Worm (Caenorhabditis elegans) whole organism, late embryonic: Measurements from ENCODE around the gene C47G2.4.

ENCODE experiments used
- C08G9.2 ChIP-seq: sonication (generic microtip); optimal IDR thresholded peaks from 2 replicates; lab custom pipeline; 2016; ENCODE audit warnings: mild to moderate bottlenecking, missing genetic modification characterization, moderate library complexity, missing compliant biosample characterization
- C38D4.7 ChIP-seq: fragments of 200-800 bp; sonication (Bioruptor generic); optimal IDR thresholded peaks from 2 replicates; lab custom pipeline; 2018; ENCODE audit warnings: mild to moderate bottlenecking, missing genetic modification characterization, moderate library complexity, missing compliant biosample characterization
- K09A11.1 ChIP-seq: sonication (generic microtip); optimal IDR thresholded peaks from 2 replicates; lab custom pipeline; 2017; ENCODE audit warnings: antibody characterized with exemption, mild to moderate bottlenecking, missing genetic modification characterization, missing compliant biosample characterization; ENCODE audit not compliant: insufficient read depth
- Y22D7AL.16 ChIP-seq: sonication (generic microtip); optimal IDR thresholded peaks from 2 replicates; lab custom pipeline; 2016; ENCODE audit warnings: missing genetic modification characterization, missing compliant biosample characterization
- ama-1 ChIP-seq: fragments of 150-350 bp; optimal IDR thresholded peaks from 2 replicates; lab custom pipeline; 2014
- ceh-14 ChIP-seq: sonication (generic microtip); optimal IDR thresholded peaks from 2 replicates; lab custom pipeline; 2016; ENCODE audit warnings: missing genotype, missing genetic modification characterization, missing compliant biosample characterization
- ceh-22 ChIP-seq: sonication (generic microtip); optimal IDR thresholded peaks from 2 replicates; lab custom pipeline; 2017; ENCODE audit warnings: missing biosample characterization, missing genetic modification characterization
- ceh-30 ChIP-seq: fragments of 150-350 bp; optimal IDR thresholded peaks from 2 replicates; lab custom pipeline; 2014; ENCODE audit warnings: missing biosample characterization, missing genetic modification characterization
- ceh-31 ChIP-seq: sonication (generic microtip); optimal IDR thresholded peaks from 2 replicates; lab custom pipeline; 2016; ENCODE audit warnings: missing genetic modification characterization, missing compliant biosample characterization
- ceh-45 ChIP-seq: fragments of 200-800 bp; sonication (Bioruptor generic); IDR thresholded peaks from 2 replicates; pipeline ENCODE4 v1.3.6; 2022; ENCODE audit warnings: missing genetic modification reagents, missing genetic modification characterization, missing compliant biosample characterization
- ceh-6 ChIP-seq: fragments of 200-800 bp; sonication (Bioruptor generic); optimal IDR thresholded peaks from 2 replicates; lab custom pipeline; 2018; ENCODE audit warnings: mild to moderate bottlenecking, missing genetic modification characterization, missing compliant biosample characterization
- ceh-9 ChIP-seq: sonication (generic microtip); optimal IDR thresholded peaks from 2 replicates; lab custom pipeline; 2016; ENCODE audit warnings: mild to moderate bottlenecking, missing genetic modification characterization, inconsistent platforms, missing compliant biosample characterization
- che-1 ChIP-seq: sonication (generic microtip); optimal IDR thresholded peaks from 2 replicates; lab custom pipeline; 2016; ENCODE audit warnings: mild to moderate bottlenecking, missing genetic modification characterization, missing compliant biosample characterization
- elt-2 ChIP-seq: sonication (generic microtip); optimal IDR thresholded peaks from 2 replicates; lab custom pipeline; 2016; ENCODE audit warnings: missing genetic modification reagents, missing genetic modification characterization, missing compliant biosample characterization
- ets-4 ChIP-seq: sonication (generic microtip); optimal IDR thresholded peaks from 2 replicates; lab custom pipeline; 2016; ENCODE audit warnings: missing genetic modification characterization, missing compliant biosample characterization
- eyg-1 ChIP-seq: sonication (generic microtip); optimal IDR thresholded peaks from 2 replicates; lab custom pipeline; 2016; ENCODE audit warnings: missing genotype, missing genetic modification characterization, missing compliant biosample characterization
- fax-1 ChIP-seq: sonication (generic microtip); optimal IDR thresholded peaks from 2 replicates; lab custom pipeline; 2016; ENCODE audit warnings: missing genotype, missing genetic modification characterization, missing compliant biosample characterization
- fkh-10 ChIP-seq: fragments of 150-350 bp; optimal IDR thresholded peaks from 2 replicates; lab custom pipeline; 2014; ENCODE audit warnings: missing biosample characterization, missing genetic modification reagents, missing genetic modification characterization
- fkh-6 ChIP-seq: sonication (generic microtip); optimal IDR thresholded peaks from 2 replicates; lab custom pipeline; 2016; ENCODE audit warnings: missing genetic modification characterization, missing compliant biosample characterization
- gmeb-2 ChIP-seq: sonication (generic microtip); optimal IDR thresholded peaks from 2 replicates; lab custom pipeline; 2016; ENCODE audit warnings: missing genetic modification characterization, inconsistent platforms, missing compliant biosample characterization
- hlh-13 ChIP-seq: fragments of 200-800 bp; sonication (Bioruptor generic); optimal IDR thresholded peaks from 2 replicates; lab custom pipeline; 2018; ENCODE audit warnings: mild to moderate bottlenecking, missing genetic modification characterization, missing compliant biosample characterization
- hlh-15 ChIP-seq: sonication (generic microtip); optimal IDR thresholded peaks from 2 replicates; lab custom pipeline; 2016; ENCODE audit warnings: missing genetic modification characterization, missing compliant biosample characterization
- hlh-6 ChIP-seq: sonication (generic microtip); optimal IDR thresholded peaks from 2 replicates; lab custom pipeline; 2016; ENCODE audit warnings: missing genotype, missing genetic modification characterization, missing compliant biosample characterization
- lim-6 ChIP-seq: sonication (generic microtip); optimal IDR thresholded peaks from 2 replicates; lab custom pipeline; 2016; ENCODE audit warnings: missing genetic modification characterization, missing compliant biosample characterization
- lin-11 ChIP-seq: fragments of 200-800 bp; sonication (Bioruptor generic); optimal IDR thresholded peaks from 2 replicates; lab custom pipeline; 2018; ENCODE audit warnings: mild to moderate bottlenecking, missing genetic modification characterization, missing compliant biosample characterization
- nhr-232 ChIP-seq: sonication (generic microtip); optimal IDR thresholded peaks from 2 replicates; lab custom pipeline; 2016; ENCODE audit warnings: missing genetic modification characterization, missing compliant biosample characterization
- npax-4 ChIP-seq: sonication (generic microtip); optimal IDR thresholded peaks from 2 replicates; lab custom pipeline; 2016; ENCODE audit warnings: missing genetic modification characterization, missing compliant biosample characterization
- pat-9 ChIP-seq: fragments of 200-800 bp; sonication (Bioruptor generic); optimal IDR thresholded peaks from 2 replicates; lab custom pipeline; 2018; ENCODE audit warnings: mild to moderate bottlenecking, missing genetic modification characterization, moderate library complexity, missing compliant biosample characterization
- pha-2 ChIP-seq: sonication (generic microtip); optimal IDR thresholded peaks from 2 replicates; lab custom pipeline; 2017; ENCODE audit warnings: mild to moderate bottlenecking, missing genetic modification characterization, missing compliant biosample characterization
- rnt-1 ChIP-seq: sonication (generic microtip); optimal IDR thresholded peaks from 2 replicates; lab custom pipeline; 2016; ENCODE audit warnings: missing genetic modification characterization, missing compliant biosample characterization
- sox-2 ChIP-seq: fragments of 200-800 bp; sonication (Bioruptor generic); IDR thresholded peaks from 2 replicates; pipeline ENCODE4 v1.3.6; 2022; ENCODE audit warnings: missing genetic modification reagents, missing genetic modification characterization, missing compliant biosample characterization
- sox-4 ChIP-seq: sonication (generic microtip); optimal IDR thresholded peaks from 2 replicates; lab custom pipeline; 2017; ENCODE audit warnings: mild to moderate bottlenecking, missing genetic modification characterization, inconsistent platforms, missing compliant biosample characterization
- syd-9 ChIP-seq: sonication (generic microtip); optimal IDR thresholded peaks from 2 replicates; lab custom pipeline; 2016; ENCODE audit warnings: mild to moderate bottlenecking, missing genetic modification characterization, moderate library complexity, missing compliant biosample characterization
- tbx-2 ChIP-seq: sonication (generic microtip); optimal IDR thresholded peaks from 2 replicates; lab custom pipeline; 2016; ENCODE audit warnings: missing genetic modification characterization, missing compliant biosample characterization
- tbx-7 ChIP-seq: sonication (generic microtip); optimal IDR thresholded peaks from 2 replicates; lab custom pipeline; 2016; ENCODE audit warnings: missing genotype, missing genetic modification characterization, missing compliant biosample characterization
- ttx-3 ChIP-seq: sonication (generic microtip); optimal IDR thresholded peaks from 2 replicates; lab custom pipeline; 2016; ENCODE audit warnings: missing genetic modification reagents, missing genetic modification characterization, missing compliant biosample characterization
- unc-42 ChIP-seq: sonication (generic microtip); optimal IDR thresholded peaks from 2 replicates; lab custom pipeline; 2016; ENCODE audit warnings: missing genotype, missing genetic modification characterization, missing compliant biosample characterization
- unc-55 ChIP-seq: sonication (generic microtip); optimal IDR thresholded peaks from 2 replicates; lab custom pipeline; 2017; ENCODE audit warnings: missing biosample characterization, missing genetic modification reagents, missing genetic modification characterization
- unc-86 ChIP-seq: sonication (generic microtip); optimal IDR thresholded peaks from 2 replicates; lab custom pipeline; 2016; ENCODE audit warnings: missing genetic modification characterization, missing compliant biosample characterization

Gene C47G2.4

ce11 chrII:11302591-11302990 lies 9.2 kb upstream of the C47G2.4 start, which contains the start of gene samp-1:
Gene samp-1 (plus strand): TSS chrII:11302891.
- TF ChIP-seq lim-6, result no peak
- TF ChIP-seq rnt-1, result no peak
- TF ChIP-seq unc-55 (GFP tag; lab: Kevin White, UChicago), result no peak
- no peak for TF ChIP-seq Y22D7AL.16 (tag; lab: Kevin White, UChicago)
- no peak for TF ChIP-seq ceh-22 (tag; lab: Kevin White, UChicago)
- TF ChIP-seq sox-2 (GFP tag; lab: Robert Waterston, UW), result no peak
- no peak for TF ChIP-seq npax-4 (tag; lab: Kevin White, UChicago)
- no peak for TF ChIP-seq C08G9.2 (tag; lab: Kevin White, UChicago)
- TF ChIP-seq syd-9, result no peak
- TF ChIP-seq nhr-232, result no peak
- no peak for TF ChIP-seq ceh-14 (tag; lab: Kevin White, UChicago)
- no peak for TF ChIP-seq ets-4 (tag; lab: Kevin White, UChicago)
- no peak for TF ChIP-seq pha-2 (tag; lab: Kevin White, UChicago)
- TF ChIP-seq hlh-15 (tag; lab: Kevin White, UChicago), result no peak
- TF ChIP-seq eyg-1 (tag; lab: Kevin White, UChicago), result no peak
- no peak for TF ChIP-seq fkh-6 (tag; lab: Kevin White, UChicago)
- TF ChIP-seq K09A11.1 (tag; lab: Kevin White, UChicago), result no peak
- TF ChIP-seq unc-42 (tag; lab: Kevin White, UChicago), result no peak
- no peak for TF ChIP-seq C38D4.7 (GFP tag; lab: Kevin White, UChicago)
- TF ChIP-seq ceh-6 (GFP tag; lab: Kevin White, UChicago), result no peak
- TF ChIP-seq, all 69 proteins: peak for 0

- TF ChIP-seq sox-4 (tag; lab: Kevin White, UChicago), result no peak
- TF ChIP-seq lin-11, result no peak
- TF ChIP-seq hlh-6 (tag; lab: Kevin White, UChicago), result no peak
- no peak for TF ChIP-seq ceh-6 (GFP tag; lab: Kevin White, UChicago)
- no peak for TF ChIP-seq C38D4.7 (GFP tag; lab: Kevin White, UChicago)
- TF ChIP-seq ceh-31, result no peak
- no peak for TF ChIP-seq hlh-13 (GFP tag; lab: Kevin White, UChicago)
- TF ChIP-seq ama-1 (lab: Kevin White, UChicago), result no peak
- TF ChIP-seq ceh-9 (tag; lab: Kevin White, UChicago), result no peak
- TF ChIP-seq unc-86, result no peak
- no peak for TF ChIP-seq rnt-1
- TF ChIP-seq ttx-3 (tag; lab: Kevin White, UChicago), result no peak
Measured at ce11 chrII:11301059-11301458, 7.7 kb upstream of the C47G2.4 start, which contains the start of gene raga-1. Gene raga-1 (plus strand): TSS chrII:11301359.

- no peak for TF ChIP-seq gmeb-2 (tag; lab: Kevin White, UChicago)
- no peak for TF ChIP-seq pat-9 (tag; lab: Kevin White, UChicago)
- no peak for TF ChIP-seq unc-55 (GFP tag; lab: Kevin White, UChicago)
- TF ChIP-seq elt-2 (tag; lab: Kevin White, UChicago), result no peak
- no peak for TF ChIP-seq ceh-31
- no peak for TF ChIP-seq unc-42 (tag; lab: Kevin White, UChicago)
- no peak for TF ChIP-seq lin-11
- TF ChIP-seq fax-1 (tag; lab: Kevin White, UChicago), result no peak
- TF ChIP-seq Y22D7AL.16 (tag; lab: Kevin White, UChicago), result no peak
- TF ChIP-seq tbx-2 (tag; lab: Kevin White, UChicago), result no peak
- no peak for TF ChIP-seq ceh-45 (GFP tag; lab: Robert Waterston, UW)
- TF ChIP-seq fkh-10, result no peak
- TF ChIP-seq ceh-6 (GFP tag; lab: Kevin White, UChicago), result no peak
- TF ChIP-seq che-1, result no peak
- no peak for TF ChIP-seq ceh-30 (tag; lab: Kevin White, UChicago)
- no peak for TF ChIP-seq rnt-1
- no peak for TF ChIP-seq tbx-7 (tag; lab: Kevin White, UChicago)
Measured at ce11 chrII:11297217-11297738, 3.9 kb upstream of the C47G2.4 start, which contains the start of gene saps-1. Gene saps-1 (plus strand): TSS chrII:11297688.
